Worm (Caenorhabditis elegans) whole organism, L1 larva: ENCODE data around the gene pig-1.

Source experiments
- aha-1 ChIP-seq: fragments of 150-350 bp; optimal IDR thresholded peaks from 2 replicates; lab custom pipeline; 2014; ENCODE audit warnings: missing biosample characterization, missing genetic modification characterization
- alr-1 ChIP-seq: fragments of 200-800 bp; sonication (Bioruptor generic); optimal IDR thresholded peaks from 2 replicates; lab custom pipeline; 2018; ENCODE audit warnings: borderline replicate concordance, mild to moderate bottlenecking, missing genetic modification characterization, missing compliant biosample characterization
- ceh-90 ChIP-seq: sonication (generic microtip); optimal IDR thresholded peaks from 2 replicates; lab custom pipeline; 2016; ENCODE audit warnings: missing genetic modification characterization, missing compliant biosample characterization
- nhr-84 ChIP-seq: sonication (generic microtip); optimal IDR thresholded peaks from 2 replicates; lab custom pipeline; 2017; ENCODE audit warnings: missing biosample characterization, missing genetic modification characterization
- tlp-1 ChIP-seq: fragments of 150-350 bp; optimal IDR thresholded peaks from 2 replicates; lab custom pipeline; 2014; ENCODE audit warnings: missing biosample characterization, missing genetic modification characterization
- ztf-4 ChIP-seq: fragments of 150-350 bp; optimal IDR thresholded peaks from 2 replicates; lab custom pipeline; 2014; ENCODE audit warnings: missing biosample characterization, missing genetic modification characterization

Gene pig-1

ce11 chrIV:460614-461079 is 58.6 kb downstream of the pig-1 start, which contains the start of gene M04G7.2:
TSS of gene M04G7.2 (minus strand) at chrIV:461029.
- TF ChIP-seq aha-1: no peak
- no peak for TF ChIP-seq tlp-1 (tag; lab: Kevin White, UChicago)
- no peak for TF ChIP-seq nhr-84 (tag; lab: Kevin White, UChicago)
- no peak for TF ChIP-seq ztf-4 (tag; lab: Kevin White, UChicago)
- no peak for TF ChIP-seq alr-1
- no peak for TF ChIP-seq ceh-90 (tag; lab: Kevin White, UChicago)
